Worm (Caenorhabditis elegans): ENCODE measurements around the gene C56A3.8.

ce11 chrV:13530698-13531097 lies 29.4 kb upstream of the C56A3.8 start, which contains the start of gene ttr-44:
- no peak for TF ChIP-seq klf-2 (GFP tag; conservative IDR thresholded peaks at IDR 0.05)
- TF ChIP-seq T22C8.4 (GFP tag; IDR thresholded peaks at IDR 0.05): no peak

Data from whole organism, midembryonic.